Worm (Caenorhabditis elegans) whole organism, L4 larva: ENCODE measurements around the gene thoc-5.

Experiments
- R02D3.7 ChIP-seq: fragments of 150-350 bp; sonication (generic microtip); optimal IDR thresholded peaks from 3 replicates; lab custom pipeline; 2014; ENCODE audit warnings: missing biosample characterization, missing genetic modification characterization
- Y105C5A.15 ChIP-seq: fragments of 200-800 bp; sonication (Bioruptor generic); IDR thresholded peaks from 2 replicates; pipeline ENCODE4 v1.3.6; 2022; ENCODE audit warnings: missing genetic modification characterization, missing compliant biosample characterization
- Y48G9A.11 ChIP-seq: fragments of 200-800 bp; sonication (Bioruptor generic); IDR thresholded peaks from 2 replicates; pipeline ENCODE4 v1.3.6; 2022; ENCODE audit warnings: missing genetic modification reagents, missing genetic modification characterization, missing compliant biosample characterization
- aha-1 ChIP-seq: fragments of 150-350 bp; peaks from one replicate; lab custom pipeline; 2014; ENCODE audit warnings: missing biosample characterization, missing genetic modification characterization
- aly-2 ChIP-seq: sonication (generic microtip); optimal IDR thresholded peaks from 2 replicates; lab custom pipeline; 2018; ENCODE audit warnings: missing biosample characterization, missing genetic modification characterization
- ceh-32 ChIP-seq: sonication (generic microtip); optimal IDR thresholded peaks from 2 replicates; lab custom pipeline; 2016; ENCODE audit warnings: mild to moderate bottlenecking, missing genetic modification characterization, missing compliant biosample characterization; ENCODE audit not compliant: poor library complexity
- ces-1 ChIP-seq: fragments of 150-350 bp; sonication (generic microtip); optimal IDR thresholded peaks from 4 replicates; lab custom pipeline; 2014; ENCODE audit warnings: missing biosample characterization, missing genetic modification reagents, missing genetic modification characterization
- daf-16 ChIP-seq, 3 experiments: sonication (generic microtip); optimal IDR thresholded peaks; 2 replicates each; lab custom pipeline; 2016 to 2017; ENCODE audit warnings: missing genetic modification characterization in 3 of 3, missing genetic modification reagents in 3 of 3, mild to moderate bottlenecking in 2 of 3, missing compliant biosample characterization in 2 of 3, missing biosample characterization in 1 of 3, moderate library complexity in 1 of 3
- daf-8 ChIP-seq: fragments of 200-800 bp; sonication (Bioruptor generic); IDR thresholded peaks from 2 replicates; pipeline ENCODE4 v1.3.6; 2022; ENCODE audit warnings: missing genetic modification characterization, missing compliant biosample characterization
- dmd-6 ChIP-seq: fragments of 200-800 bp; sonication (Bioruptor generic); IDR thresholded peaks from 2 replicates; pipeline ENCODE4 v1.3.6; 2022; ENCODE audit warnings: missing genetic modification reagents, missing genetic modification characterization, missing compliant biosample characterization
- dmd-8 ChIP-seq: fragments of 200-800 bp; sonication (Bioruptor generic); IDR thresholded peaks from 2 replicates; pipeline ENCODE4 v1.3.6; 2022; ENCODE audit warnings: missing genetic modification characterization, missing compliant biosample characterization
- hif-1 ChIP-seq, 2 experiments: sonication (generic microtip); optimal IDR thresholded peaks; 2 replicates each; lab custom pipeline; 2016 to 2017; ENCODE audit warnings: missing compliant biosample characterization in 2 of 2, missing genetic modification characterization in 2 of 2, missing genetic modification reagents in 2 of 2, missing genotype in 2 of 2, mild to moderate bottlenecking in 1 of 2
- hlh-11 ChIP-seq: fragments of 200-800 bp; sonication (Bioruptor generic); optimal IDR thresholded peaks from 2 replicates; lab custom pipeline; 2018; ENCODE audit warnings: mild to moderate bottlenecking, missing genetic modification characterization, missing compliant biosample characterization
- hlh-30 ChIP-seq: sonication (generic microtip); optimal IDR thresholded peaks from 2 replicates; lab custom pipeline; 2017; ENCODE audit warnings: antibody characterized with exemption, mild to moderate bottlenecking, missing genetic modification characterization, missing compliant biosample characterization; ENCODE audit not compliant: insufficient read depth
- lin-29 ChIP-seq: fragments of 200-800 bp; sonication (Bioruptor generic); IDR thresholded peaks from 2 replicates; pipeline ENCODE4 v1.3.6; 2022; ENCODE audit warnings: missing genetic modification reagents, missing genetic modification characterization, missing compliant biosample characterization
- lin-38 ChIP-seq: fragments of 200-800 bp; sonication (Bioruptor generic); IDR thresholded peaks from 2 replicates; pipeline ENCODE4 v1.3.6; 2022; ENCODE audit warnings: missing genetic modification reagents, missing genetic modification characterization, missing compliant biosample characterization
- lin-39 ChIP-seq: fragments of 150-350 bp; optimal IDR thresholded peaks from 2 replicates; lab custom pipeline; 2014; ENCODE audit warnings: missing biosample characterization, missing genetic modification reagents, missing genetic modification characterization
- lsy-2 ChIP-seq, 2 experiments: fragments of 150-350 bp in 1 of 2; sonication (generic microtip) in 1 of 2; optimal IDR thresholded peaks; 2 replicates each; lab custom pipeline; 2014 to 2017; ENCODE audit warnings: missing biosample characterization in 2 of 2, missing genetic modification characterization in 2 of 2
- madf-5 ChIP-seq, 2 experiments: fragments of 200-800 bp; sonication (Bioruptor generic); IDR thresholded peaks; 2 replicates each; pipeline ENCODE4 v1.3.6; 2022; ENCODE audit warnings: missing compliant biosample characterization in 2 of 2, missing genetic modification characterization in 2 of 2
- mxl-3 ChIP-seq: fragments of 200-800 bp; sonication (Bioruptor generic); optimal IDR thresholded peaks from 2 replicates; lab custom pipeline; 2018; ENCODE audit warnings: mild to moderate bottlenecking, missing genetic modification characterization, missing compliant biosample characterization
- nhr-28 ChIP-seq: fragments of 150-350 bp; optimal IDR thresholded peaks from 2 replicates; lab custom pipeline; 2014; ENCODE audit warnings: missing biosample characterization, missing genetic modification characterization
- nhr-77 ChIP-seq: fragments of 150-350 bp; optimal IDR thresholded peaks from 2 replicates; lab custom pipeline; 2014; ENCODE audit warnings: missing biosample characterization, missing genetic modification characterization
- pqm-1 ChIP-seq: sonication (generic microtip); optimal IDR thresholded peaks from 2 replicates; lab custom pipeline; 2017; ENCODE audit warnings: missing biosample characterization, missing genetic modification characterization
- tag-97 ChIP-seq: fragments of 200-800 bp; sonication (Bioruptor generic); IDR thresholded peaks from 2 replicates; pipeline ENCODE4 v1.3.6; 2022; ENCODE audit warnings: missing genetic modification characterization, missing compliant biosample characterization
- unc-39 ChIP-seq: sonication (generic microtip); optimal IDR thresholded peaks from 2 replicates; lab custom pipeline; 2017; ENCODE audit warnings: missing biosample characterization, missing genetic modification characterization
- unc-62 ChIP-seq, 3 experiments: fragments of 150-350 bp in 1 of 3; sonication (generic microtip); optimal IDR thresholded peaks in 2 of 3; peaks in 1 of 3; 1 replicate in 1 of 3; 2 replicates in 2 of 3; lab custom pipeline; 2014 to 2017; ENCODE audit warnings: missing biosample characterization in 3 of 3, missing genetic modification characterization in 3 of 3, missing genetic modification reagents in 3 of 3, missing genotype in 1 of 3
- zip-2 ChIP-seq: fragments of 150-350 bp; optimal IDR thresholded peaks from 2 replicates; lab custom pipeline; 2014; ENCODE audit warnings: missing biosample characterization, missing genetic modification characterization

thoc-5 gene

ce11 chrIII:5343555-5343954 is 5.6 kb downstream of the thoc-5 start:
- TF ChIP-seq aha-1 (tag; lab: Kevin White, UChicago) (peak; percentile 90), Y105C5A.15 (no peak)

- TF ChIP-seq aha-1 (tag; lab: Kevin White, UChicago) (peak; percentile 23), hif-1 (tag; optimal IDR thresholded peaks at IDR 0.05; lab: Kevin White, UChicago) (no peak)
These were observed 7.8 kb downstream of the thoc-5 start, which contains the start of gene ZK121.2 for ce11 chrIII:5341382-5341781. Gene ZK121.2 (plus strand): TSS chrIII:5341682.

- TF ChIP-seq R02D3.7 (tag; lab: Kevin White, UChicago): no peak
- TF ChIP-seq unc-62 (GFP tag; optimal IDR thresholded peaks at IDR 0.05 in 1 of 2; lab: Kevin White, UChicago): peak in 1 of 2 experiments; percentile 86
- no peak for TF ChIP-seq unc-62 (tag; optimal IDR thresholded peaks at IDR 0.05; lab: Kevin White, UChicago)
These were observed 8.7 kb downstream of the thoc-5 start for ce11 chrIII:5340530-5340929.

ce11 chrIII:5338787-5339186 is 10.4 kb downstream of the thoc-5 start:
- no peak for TF ChIP-seq unc-39 (tag; lab: Kevin White, UChicago)
- TF ChIP-seq, all 104 proteins: peak for 0

- TF ChIP-seq tag-97 (GFP tag; lab: Robert Waterston, UW): no peak
- peak in 1 of 2 experiments; percentile 99 for TF ChIP-seq unc-62 (GFP tag; optimal IDR thresholded peaks at IDR 0.05 in 1 of 2; lab: Kevin White, UChicago)
- no peak for TF ChIP-seq unc-62 (tag; optimal IDR thresholded peaks at IDR 0.05; lab: Kevin White, UChicago)
- TF ChIP-seq dmd-6 (GFP tag; lab: Robert Waterston, UW): peak; percentile 15; the same call in 1 of the 2 replicates
- peak; percentile 55 for TF ChIP-seq hlh-11 (tag; lab: Kevin White, UChicago)
- no peak for TF ChIP-seq lsy-2 (tag; optimal IDR thresholded peaks at IDR 0.05; lab: Kevin White, UChicago)
- peak; percentile 40 for TF ChIP-seq hlh-30
- TF ChIP-seq pqm-1: peak; percentile 41
- TF ChIP-seq daf-8 (GFP tag; lab: Robert Waterston, UW): no peak
- peak; percentile 31 for TF ChIP-seq nhr-28 (tag; lab: Kevin White, UChicago)
- TF ChIP-seq mxl-3 (GFP tag; lab: Kevin White, UChicago): peak; percentile 57
- TF ChIP-seq aly-2 (tag; lab: Kevin White, UChicago): no peak
- no peak for TF ChIP-seq lin-29 (GFP tag; lab: Robert Waterston, UW)
- no peak for TF ChIP-seq daf-16 (GFP tag; optimal IDR thresholded peaks at IDR 0.05; lab: Kevin White, UChicago)
- TF ChIP-seq daf-16 (tag; optimal IDR thresholded peaks at IDR 0.05; lab: Kevin White, UChicago): peak; percentile 56
- no peak for TF ChIP-seq nhr-77 (tag; lab: Kevin White, UChicago)
- TF ChIP-seq ceh-32: no peak
These were observed 14.6 kb downstream of the thoc-5 start for ce11 chrIII:5334517-5335049.

ce11 chrIII:5329372-5329771 is 19.8 kb downstream of the thoc-5 start:
- no peak for TF ChIP-seq ces-1
- peak; percentile 94 for TF ChIP-seq aha-1 (tag; lab: Kevin White, UChicago)

ce11 chrIII:5326323-5326722 is 22.9 kb downstream of the thoc-5 start, which contains the start of gene sorf-2:
Gene sorf-2 (plus strand): TSS chrIII:5326623.
- TF ChIP-seq unc-62 (GFP tag; optimal IDR thresholded peaks at IDR 0.05 in 1 of 2; lab: Kevin White, UChicago) (no peak), unc-62 (tag; optimal IDR thresholded peaks at IDR 0.05; lab: Kevin White, UChicago) (no peak), madf-5 (GFP tag; IDR thresholded peaks at IDR 0.05; lab: Robert Waterston, UW) (no peak), mxl-3 (GFP tag; lab: Kevin White, UChicago) (no peak), dmd-8 (no peak), hif-1 (tag; optimal IDR thresholded peaks at IDR 0.05; lab: Kevin White, UChicago) (no peak), lin-39 (tag; lab: Kevin White, UChicago) (no peak), zip-2 (tag; lab: Kevin White, UChicago) (no peak), lin-38 (GFP tag; lab: Robert Waterston, UW) (no peak), Y48G9A.11 (GFP tag; lab: Robert Waterston, UW) (no peak)
- TF ChIP-seq, all 104 proteins: peak for 0
